Worm (Caenorhabditis elegans) whole organism, midembryonic: ENCODE measurements around the gene C39F7.5.

Source experiments
- T22C8.4 ChIP-seq: fragments of 200-800 bp; sonication (Bioruptor generic); IDR thresholded peaks from 2 replicates; pipeline ENCODE4 v1.3.6; 2022; ENCODE audit warnings: missing genetic modification characterization, missing compliant biosample characterization
- cog-1 ChIP-seq: sonication (generic microtip); optimal IDR thresholded peaks from 2 replicates; lab custom pipeline; 2016; ENCODE audit warnings: missing genetic modification characterization, missing compliant biosample characterization
- flt-1 ChIP-seq: fragments of 200-800 bp; sonication (Bioruptor generic); IDR thresholded peaks from 2 replicates; pipeline ENCODE4 v1.3.6; 2022; ENCODE audit warnings: missing genetic modification characterization, missing compliant biosample characterization
- klf-2 ChIP-seq: fragments of 200-800 bp; sonication (Bioruptor generic); conservative IDR thresholded peaks from 2 replicates; pipeline ENCODE4 v1.3.6; 2022; ENCODE audit warnings: missing genetic modification reagents, missing genetic modification characterization, missing compliant biosample characterization
- ztf-29 ChIP-seq: fragments of 200-800 bp; sonication (Bioruptor generic); IDR thresholded peaks from 2 replicates; pipeline ENCODE4 v1.3.6; 2022; ENCODE audit warnings: missing genetic modification reagents, missing genetic modification characterization, missing compliant biosample characterization

DNA sequence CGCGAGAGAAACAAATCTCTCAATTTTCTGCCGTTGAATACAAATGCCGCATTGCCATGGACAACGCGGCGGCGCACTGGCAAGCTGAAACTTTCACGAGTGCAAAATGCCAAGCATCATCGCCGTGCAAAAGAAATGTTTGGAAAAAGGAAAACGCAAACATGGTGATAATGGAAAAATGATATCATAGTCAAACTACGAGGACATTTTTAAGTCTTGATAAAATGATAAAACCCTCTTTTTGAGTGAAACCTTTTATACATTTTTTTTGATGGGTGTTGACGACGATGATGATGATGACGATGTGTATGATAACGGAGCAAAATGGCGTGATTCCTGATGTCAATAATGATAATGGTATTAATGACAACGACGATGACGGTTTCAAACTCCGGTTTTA, 22.7 kb downstream of the C39F7.5 start:
- no peak for TF ChIP-seq T22C8.4 (GFP tag; lab: Robert Waterston, UW)
- TF ChIP-seq cog-1 (tag; lab: Kevin White, UChicago), result no peak
- TF ChIP-seq flt-1, result no peak
- TF ChIP-seq klf-2, result no peak
- TF ChIP-seq ztf-29 (GFP tag; lab: Robert Waterston, UW), result no peak
